Fruit fly (Drosophila melanogaster): ENCODE measurements around the gene CG17560.

Gene CG17560

DNA sequence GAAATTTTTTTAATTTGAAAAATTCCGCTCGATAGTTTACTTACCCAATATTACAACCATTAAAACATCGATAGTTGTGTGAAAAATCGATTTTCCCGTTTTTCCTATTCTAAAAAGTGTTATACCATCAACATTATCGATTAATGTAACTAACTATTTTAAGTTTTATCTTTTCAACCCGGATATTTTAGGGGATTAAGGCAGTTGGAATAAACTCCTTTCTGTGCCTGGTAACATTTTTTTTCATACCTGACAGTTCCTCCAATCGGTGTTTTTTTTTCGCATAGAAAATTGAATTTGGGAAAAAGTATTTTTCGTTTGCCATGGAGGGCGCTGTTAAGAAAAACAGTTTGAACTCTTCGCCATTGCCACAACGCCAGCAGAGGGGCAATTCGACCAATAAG is 22.3 kb downstream of the CG17560 start, which contains the start of gene nonA-l (continued):
- TF ChIP-seq Sox102F (GFP tag; optimal IDR thresholded peaks at IDR 0.05) (no peak), ase (GFP tag; IDR thresholded peaks at IDR 0.05) (no peak), tx (GFP tag; optimal IDR thresholded peaks at IDR 0.05) (no peak), CG5245 (GFP tag; optimal IDR thresholded peaks at IDR 0.05) (no peak), CG15696 (tag; optimal IDR thresholded peaks at IDR 0.05) (no peak), Mad (GFP tag; optimal IDR thresholded peaks at IDR 0.05) (no peak), Ets97D (GFP tag; optimal IDR thresholded peaks at IDR 0.05) (peak; percentile 61), phol (tag; optimal IDR thresholded peaks at IDR 0.05) (peak; percentile 28), vfl (GFP tag; optimal IDR thresholded peaks at IDR 0.05) (no peak), ato (GFP tag; IDR thresholded peaks at IDR 0.05; ENCODE audit: partially characterized antibody) (peak; percentile 73), B-H2 (GFP tag; optimal IDR thresholded peaks at IDR 0.05) (no peak), unc-4 (GFP tag; IDR thresholded peaks at IDR 0.05; ENCODE audit: partially characterized antibody) (peak; percentile 87), bbx (GFP tag; IDR thresholded peaks at IDR 0.05; ENCODE audit: partially characterized antibody) (peak; percentile 90), CG8089 (GFP tag; optimal IDR thresholded peaks at IDR 0.05) (no peak), CG34224 (GFP tag; IDR thresholded peaks at IDR 0.05; ENCODE audit: partially characterized antibody) (peak; percentile 74), CG4730 (GFP tag; IDR thresholded peaks at IDR 0.05) (no peak), CG10959 (GFP tag; IDR thresholded peaks at IDR 0.05) (no peak), lola (GFP tag; optimal IDR thresholded peaks at IDR 0.05) (no peak), CG4617 (GFP tag; optimal IDR thresholded peaks at IDR 0.05; ENCODE audit: borderline replicate concordance) (peak; percentile 62), CTCF (GFP tag; optimal IDR thresholded peaks at IDR 0.05) (peak; percentile 51), CG2678 (tag; optimal IDR thresholded peaks at IDR 0.05) (no peak), Lhr (GFP tag; optimal IDR thresholded peaks at IDR 0.05) (peak; percentile 38), gcm2 (GFP tag; optimal IDR thresholded peaks at IDR 0.05) (no peak), Poxn (GFP tag; IDR thresholded peaks at IDR 0.05) (no peak), lilli (GFP tag; optimal IDR thresholded peaks at IDR 0.05) (no peak), sens (GFP tag) (no peak), CG1792 (GFP tag; optimal IDR thresholded peaks at IDR 0.05) (no peak), YL-1 (GFP tag; optimal IDR thresholded peaks at IDR 0.05) (peak; percentile 78), BtbVII (GFP tag; optimal IDR thresholded peaks at IDR 0.05) (no peak), Tbp (GFP tag; optimal IDR thresholded peaks at IDR 0.05) (no peak), D19A (tag; optimal IDR thresholded peaks at IDR 0.05) (peak; percentile 57), jigr1 (GFP tag; IDR thresholded peaks at IDR 0.05) (no peak), unpg (GFP tag; optimal IDR thresholded peaks at IDR 0.05) (no peak), fru (optimal IDR thresholded peaks at IDR 0.05) (no peak), pfk (GFP tag; optimal IDR thresholded peaks at IDR 0.05) (no peak), sqz (GFP tag; optimal IDR thresholded peaks at IDR 0.05) (peak; percentile 20), CG17568 (GFP tag; optimal IDR thresholded peaks at IDR 0.05) (no peak), CG14710 (tag; optimal IDR thresholded peaks at IDR 0.05) (peak; percentile 64), crol (GFP tag; IDR thresholded peaks at IDR 0.05) (no peak), ash1 (GFP tag; optimal IDR thresholded peaks at IDR 0.05) (no peak), Dip3 (GFP tag; optimal IDR thresholded peaks at IDR 0.05) (no peak), nom (GFP tag; optimal IDR thresholded peaks at IDR 0.05) (no peak), CG11504 (tag; optimal IDR thresholded peaks at IDR 0.05) (peak; percentile 89), zen2 (GFP tag; IDR thresholded peaks at IDR 0.05; ENCODE audit: partially characterized antibody) (no peak; the same call in 2 of the 3 replicates), CG17186 (GFP tag; optimal IDR thresholded peaks at IDR 0.05) (no peak), CG6791 (GFP tag; IDR thresholded peaks at IDR 0.05; ENCODE audit: partially characterized antibody) (peak; percentile 85), al (GFP tag; IDR thresholded peaks at IDR 0.05) (no peak), croc (GFP tag; conservative IDR thresholded peaks at IDR 0.05) (no peak), CG17829 (tag; optimal IDR thresholded peaks at IDR 0.05) (peak; percentile 20), CG4854 (GFP tag; optimal IDR thresholded peaks at IDR 0.05) (no peak), dan (GFP tag; IDR thresholded peaks at IDR 0.05) (no peak), ken (GFP tag; IDR thresholded peaks at IDR 0.05) (no peak)
